Fruit fly (Drosophila melanogaster) whole organism, embryonic: ENCODE results near the gene kirre.

Experiments
- Asciz ChIP-seq: fragments of 200-800 bp; sonication (Bioruptor generic); optimal IDR thresholded peaks from 2 replicates; lab custom pipeline; 2017; ENCODE audit warnings: missing biosample characterization, mild to moderate bottlenecking, missing genetic modification characterization, missing genetic modification reagents
- CG1024 ChIP-seq: fragments of 200-800 bp; sonication (Bioruptor generic); IDR thresholded peaks from 2 replicates; pipeline ENCODE4 v1.3.6; 2022; ENCODE audit warnings: missing biosample characterization, missing genetic modification characterization
- CG10462 ChIP-seq: fragments of 200-800 bp; sonication (Bioruptor generic); optimal IDR thresholded peaks from 2 replicates; lab custom pipeline; 2016; ENCODE audit warnings: missing biosample characterization, missing genetic modification characterization
- CG11456 ChIP-seq: fragments of 200-800 bp; sonication (Bioruptor generic); IDR thresholded peaks from 3 replicates; pipeline ENCODE4 v1.3.6; 2022; ENCODE audit warnings: missing biosample characterization, missing genetic modification characterization
- CG12236 ChIP-seq: fragments of 200-800 bp; sonication (Bioruptor generic); optimal IDR thresholded peaks from 2 replicates; lab custom pipeline; 2016; ENCODE audit warnings: missing biosample characterization, missing genetic modification characterization
- CG14014 ChIP-seq: fragments of 200-800 bp; sonication (Bioruptor generic); IDR thresholded peaks from 2 replicates; pipeline ENCODE4 v1.3.6; 2022; ENCODE audit warnings: missing biosample characterization, missing genetic modification characterization
- CG14710 ChIP-seq: fragments of 200-800 bp; sonication (Bioruptor generic); optimal IDR thresholded peaks from 3 replicates; lab custom pipeline; 2019; ENCODE audit warnings: missing biosample characterization, mild to moderate bottlenecking, missing genetic modification characterization, moderate library complexity
- CG14860 ChIP-seq: fragments of 200-800 bp; sonication (Bioruptor generic); IDR thresholded peaks from 3 replicates; pipeline ENCODE4 v1.3.6; 2022; ENCODE audit warnings: missing biosample characterization, missing genetic modification characterization; ENCODE audit not compliant: partially characterized antibody
- CG1529 ChIP-seq: fragments of 200-800 bp; sonication (Bioruptor generic); optimal IDR thresholded peaks from 3 replicates; lab custom pipeline; 2018; ENCODE audit warnings: missing biosample characterization, missing genetic modification characterization
- CG16815 ChIP-seq: fragments of 200-800 bp; sonication (Bioruptor generic); optimal IDR thresholded peaks from 3 replicates; lab custom pipeline; 2017; ENCODE audit warnings: missing biosample characterization, mild to moderate bottlenecking, missing genetic modification characterization
- CG17328 ChIP-seq: fragments of 200-800 bp; sonication (Bioruptor generic); IDR thresholded peaks from 2 replicates; pipeline ENCODE4 v1.3.6; 2022; ENCODE audit warnings: missing biosample characterization, missing genetic modification characterization
- CG18011 ChIP-seq: fragments of 200-800 bp; sonication (Bioruptor generic); optimal IDR thresholded peaks from 2 replicates; lab custom pipeline; 2017; ENCODE audit warnings: missing biosample characterization, missing genetic modification characterization, mild to moderate bottlenecking, moderate library complexity, missing genotype
- CG2120 ChIP-seq: fragments of 200-800 bp; sonication (Bioruptor generic); optimal IDR thresholded peaks from 3 replicates; lab custom pipeline; 2016; ENCODE audit warnings: missing biosample characterization, missing genetic modification characterization
- CG2712 ChIP-seq: fragments of 200-800 bp; optimal IDR thresholded peaks from 3 replicates; lab custom pipeline; 2019; ENCODE audit warnings: missing biosample characterization, mild to moderate bottlenecking, missing genetic modification characterization, moderate library complexity
- CG4328 ChIP-seq: fragments of 200-800 bp; sonication (Bioruptor generic); optimal IDR thresholded peaks from 3 replicates; lab custom pipeline; 2017; ENCODE audit warnings: missing biosample characterization, missing genetic modification reagents, missing genetic modification characterization
- CG6689 ChIP-seq: fragments of 200-800 bp; sonication (Bioruptor generic); IDR thresholded peaks from 2 replicates; pipeline ENCODE4 v1.3.6; 2022; ENCODE audit warnings: missing biosample characterization, missing genetic modification characterization
- CG7556 ChIP-seq: fragments of 200-800 bp; sonication (Bioruptor generic); optimal IDR thresholded peaks from 2 replicates; lab custom pipeline; 2017; ENCODE audit warnings: missing biosample characterization, mild to moderate bottlenecking, missing genetic modification characterization
- CG7786 ChIP-seq: fragments of 200-800 bp; sonication (Bioruptor generic); optimal IDR thresholded peaks from 2 replicates; lab custom pipeline; 2016; ENCODE audit warnings: missing biosample characterization, missing genetic modification characterization
- CG9437 ChIP-seq: fragments of 200-800 bp; sonication (Bioruptor generic); optimal IDR thresholded peaks from 2 replicates; lab custom pipeline; 2018; ENCODE audit warnings: missing biosample characterization, mild to moderate bottlenecking, missing genetic modification characterization
- CHES-1-like ChIP-seq: fragments of 200-800 bp; sonication (Bioruptor generic); optimal IDR thresholded peaks from 2 replicates; lab custom pipeline; 2016; ENCODE audit warnings: missing biosample characterization, missing genetic modification characterization
- CoRest ChIP-seq: fragments of 200-800 bp; sonication (Bioruptor generic); optimal IDR thresholded peaks from 3 replicates; lab custom pipeline; 2018; ENCODE audit warnings: missing biosample characterization, mild to moderate bottlenecking, missing genetic modification characterization, moderate library complexity
- Dbx ChIP-seq: fragments of 200-800 bp; sonication (Bioruptor generic); IDR thresholded peaks from 3 replicates; pipeline ENCODE4 v1.3.6; 2022; ENCODE audit warnings: missing biosample characterization, missing genetic modification characterization
- Dip2 ChIP-seq: fragments of 200-800 bp; sonication (Bioruptor generic); IDR thresholded peaks from 2 replicates; pipeline ENCODE4 v1.3.6; 2022; ENCODE audit warnings: missing biosample characterization, missing genetic modification characterization
- Elba2 ChIP-seq: fragments of 200-800 bp; sonication (Bioruptor generic); optimal IDR thresholded peaks from 3 replicates; lab custom pipeline; 2016; ENCODE audit warnings: missing biosample characterization, missing genetic modification characterization
- Hr39 ChIP-seq: fragments of >200 bp; optimal IDR thresholded peaks from 2 replicates; lab custom pipeline; 2017
- MTF-1 ChIP-seq: fragments of 200-800 bp; sonication (Bioruptor generic); optimal IDR thresholded peaks from 2 replicates; lab custom pipeline; 2018; ENCODE audit warnings: missing biosample characterization, mild to moderate bottlenecking, missing genetic modification characterization, borderline replicate concordance
- NC2α ChIP-seq: fragments of 200-800 bp; sonication (Bioruptor generic); optimal IDR thresholded peaks from 2 replicates; lab custom pipeline; 2016; ENCODE audit warnings: missing biosample characterization, missing genetic modification characterization
- NFAT ChIP-seq: fragments of 200-800 bp; sonication (Bioruptor generic); IDR thresholded peaks from 2 replicates; pipeline ENCODE4 v1.3.6; 2022; ENCODE audit warnings: missing biosample characterization, missing genetic modification characterization
- Nf-YA ChIP-seq: fragments of 200-800 bp; sonication (Bioruptor generic); IDR thresholded peaks from 2 replicates; pipeline ENCODE4 v1.3.6; 2022; ENCODE audit warnings: missing biosample characterization, missing genetic modification characterization
- Opbp ChIP-seq: fragments of 200-800 bp; sonication (Bioruptor generic); IDR thresholded peaks from 3 replicates; pipeline ENCODE4 v1.3.6; 2022; ENCODE audit warnings: missing biosample characterization, missing genetic modification characterization; ENCODE audit not compliant: partially characterized antibody
- Optix ChIP-seq: fragments of 200-800 bp; sonication (Bioruptor generic); IDR thresholded peaks from 3 replicates; pipeline ENCODE4 v1.3.6; 2022; ENCODE audit warnings: missing biosample characterization, missing genetic modification characterization
- Ptx1 ChIP-seq: fragments of 200-800 bp; sonication (Bioruptor generic); IDR thresholded peaks from 2 replicates; pipeline ENCODE4 v1.3.6; 2022; ENCODE audit warnings: missing biosample characterization, missing genetic modification characterization
- Rfx ChIP-seq: fragments of 200-800 bp; sonication (Bioruptor generic); IDR thresholded peaks from 2 replicates; pipeline ENCODE4 v1.3.6; 2022; ENCODE audit warnings: missing biosample characterization, missing genetic modification characterization
- Rx ChIP-seq: fragments of 200-800 bp; sonication (Bioruptor generic); IDR thresholded peaks from 2 replicates; pipeline ENCODE4 v1.3.6; 2022; ENCODE audit warnings: missing biosample characterization, missing genetic modification characterization
- Side ChIP-seq: fragments of 200-800 bp; sonication (Bioruptor generic); optimal IDR thresholded peaks from 2 replicates; lab custom pipeline; 2016; ENCODE audit warnings: missing biosample characterization, missing genetic modification characterization
- ap ChIP-seq: fragments of 200-800 bp; sonication (Bioruptor generic); IDR thresholded peaks from 2 replicates; pipeline ENCODE4 v1.3.6; 2022; ENCODE audit warnings: missing biosample characterization, missing genetic modification characterization
- ara ChIP-seq: fragments of 200-800 bp; sonication (Bioruptor generic); IDR thresholded peaks from 2 replicates; pipeline ENCODE4 v1.3.6; 2022; ENCODE audit warnings: missing biosample characterization, missing genetic modification characterization
- cg ChIP-seq: fragments of 200-800 bp; sonication (Bioruptor generic); optimal IDR thresholded peaks from 3 replicates; lab custom pipeline; 2019; ENCODE audit warnings: missing biosample characterization, mild to moderate bottlenecking, missing genetic modification characterization, moderate library complexity
- disco-r ChIP-seq: fragments of 200-800 bp; sonication (Bioruptor generic); optimal IDR thresholded peaks from 2 replicates; lab custom pipeline; 2016; ENCODE audit warnings: missing biosample characterization, missing genetic modification characterization
- fu2 ChIP-seq: fragments of 200-800 bp; sonication (Bioruptor generic); optimal IDR thresholded peaks from 2 replicates; lab custom pipeline; 2016; ENCODE audit warnings: missing biosample characterization, missing genetic modification characterization
- gce ChIP-seq: fragments of 200-800 bp; sonication (Bioruptor generic); IDR thresholded peaks from 3 replicates; pipeline ENCODE4 v1.3.6; 2022; ENCODE audit warnings: missing biosample characterization, missing genetic modification characterization
- her ChIP-seq: fragments of 200-800 bp; sonication (Bioruptor generic); optimal IDR thresholded peaks from 2 replicates; lab custom pipeline; 2016; ENCODE audit warnings: missing biosample characterization, missing genetic modification characterization
- lola ChIP-seq, 3 experiments: fragments of >200 bp in 2 of 3; fragments of 200-800 bp in 1 of 3; sonication (Bioruptor generic) in 1 of 3; optimal IDR thresholded peaks; 2 replicates each; lab custom pipeline; 2017 to 2019; ENCODE audit warnings: missing biosample characterization in 3 of 3, missing genetic modification characterization in 3 of 3, mild to moderate bottlenecking in 1 of 3, moderate library complexity in 1 of 3
- maf-S ChIP-seq: fragments of 200-800 bp; sonication (Bioruptor generic); optimal IDR thresholded peaks from 2 replicates; lab custom pipeline; 2016; ENCODE audit warnings: missing biosample characterization, missing genetic modification characterization
- onecut ChIP-seq: fragments of 200-800 bp; sonication (Bioruptor generic); IDR thresholded peaks from 2 replicates; pipeline ENCODE4 v1.3.6; 2022; ENCODE audit warnings: missing biosample characterization, missing genetic modification characterization
- pho ChIP-seq: fragments of 200-800 bp; sonication (Bioruptor generic); optimal IDR thresholded peaks from 2 replicates; lab custom pipeline; 2016; ENCODE audit warnings: missing biosample characterization, missing genetic modification characterization
- psq ChIP-seq: fragments of 200-800 bp; sonication (Bioruptor generic); optimal IDR thresholded peaks from 2 replicates; lab custom pipeline; 2017; ENCODE audit warnings: missing biosample characterization, missing genetic modification characterization
- ranshi ChIP-seq: fragments of 200-800 bp; sonication (Bioruptor generic); IDR thresholded peaks from 2 replicates; pipeline ENCODE4 v1.3.6; 2022; ENCODE audit warnings: missing biosample characterization, missing genetic modification characterization
- sens ChIP-seq: fragments of 200-800 bp; sonication (Bioruptor generic); peaks from one replicate; lab custom pipeline; 2016; ENCODE audit warnings: missing biosample characterization, missing genetic modification characterization
- shn ChIP-seq: fragments of 200-800 bp; sonication (Bioruptor generic); optimal IDR thresholded peaks from 3 replicates; lab custom pipeline; 2016; ENCODE audit warnings: missing biosample characterization, missing genetic modification characterization
- ssp ChIP-seq: fragments of 200-800 bp; sonication (Bioruptor generic); IDR thresholded peaks from 2 replicates; pipeline ENCODE4 v1.3.6; 2022; ENCODE audit warnings: missing biosample characterization, missing genetic modification characterization
- tgo ChIP-seq: fragments of 200-800 bp; sonication (Bioruptor generic); IDR thresholded peaks from 3 replicates; pipeline ENCODE4 v1.3.6; 2022; ENCODE audit warnings: missing biosample characterization, missing genetic modification characterization
- ttk ChIP-seq: fragments of 200-800 bp; sonication (Bioruptor generic); IDR thresholded peaks from 2 replicates; pipeline ENCODE4 v2.1.2; 2022; ENCODE audit warnings: missing biosample characterization, missing genetic modification characterization

Gene kirre

DNA sequence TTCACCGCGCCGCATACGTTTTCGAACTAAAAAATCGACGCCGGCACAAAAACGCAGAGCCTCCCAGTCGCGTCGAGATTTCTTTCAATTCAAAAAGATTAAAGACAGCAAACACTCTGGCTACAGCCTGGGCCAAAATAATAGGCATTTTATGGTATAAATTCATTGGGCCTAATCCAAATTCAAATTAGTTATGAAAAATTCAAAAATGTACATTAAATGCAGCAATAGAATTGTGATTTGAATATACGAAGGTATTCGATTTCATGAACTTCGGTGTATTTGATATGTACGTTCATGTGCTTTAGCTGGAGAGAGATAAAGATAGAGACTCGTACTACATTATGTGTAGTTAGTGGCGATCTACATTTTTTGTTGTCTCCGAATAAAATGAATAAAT lies 3.9 kb downstream of the kirre start, which contains the start of gene Syx4 (continued):
- peak; percentile 87 for TF ChIP-seq Ptx1 (GFP tag; lab: Robert Waterston, UW)
- peak; percentile 91 for TF ChIP-seq CG11456 (GFP tag; lab: Robert Waterston, UW)
- TF ChIP-seq Nf-YA (GFP tag; lab: Robert Waterston, UW): peak; percentile 77
- TF ChIP-seq Elba2 (GFP tag; lab: Kevin White, UChicago): no peak
- TF ChIP-seq pho (GFP tag; lab: Kevin White, UChicago): peak; percentile 90
- TF ChIP-seq Hr39: no peak
- peak; percentile 75 for TF ChIP-seq ara (GFP tag; lab: Robert Waterston, UW)
- TF ChIP-seq onecut: peak; percentile 85
- TF ChIP-seq CG2120 (GFP tag; lab: Kevin White, UChicago): peak; percentile 97
- TF ChIP-seq maf-S (GFP tag; lab: Kevin White, UChicago): peak; percentile 84
- TF ChIP-seq NC2α (GFP tag; lab: Kevin White, UChicago): peak; percentile 50
- peak; percentile 93 for TF ChIP-seq Rfx (GFP tag; lab: Robert Waterston, UW)
- peak; percentile 97 for TF ChIP-seq sens
- TF ChIP-seq lola (GFP tag; optimal IDR thresholded peaks at IDR 0.05; lab: Kevin White, UChicago): peak in 1 of 3 experiments; percentile 53
- peak; percentile 17 for TF ChIP-seq CG4328 (GFP tag; lab: Kevin White, UChicago)
- peak; percentile 73 for TF ChIP-seq CG1024 (GFP tag; lab: Robert Waterston, UW)
- TF ChIP-seq CG7556 (GFP tag; lab: Kevin White, UChicago): peak; percentile 89
- TF ChIP-seq Optix (GFP tag; lab: Robert Waterston, UW): peak; percentile 78
- TF ChIP-seq fu2 (GFP tag; lab: Kevin White, UChicago): peak; percentile 87
- TF ChIP-seq CG14710 (tag; lab: Kevin White, UChicago): peak; percentile 52
- TF ChIP-seq Side (GFP tag; lab: Kevin White, UChicago): peak; percentile 87
- peak; percentile 81 for TF ChIP-seq Rx (GFP tag; lab: Robert Waterston, UW)
- TF ChIP-seq CHES-1-like (GFP tag; lab: Kevin White, UChicago): peak; percentile 91
- peak; percentile 90 for TF ChIP-seq ranshi (GFP tag; lab: Robert Waterston, UW)
- TF ChIP-seq CG14014 (GFP tag; lab: Robert Waterston, UW): peak; percentile 91
- peak; percentile 63 for TF ChIP-seq CG12236 (GFP tag; lab: Kevin White, UChicago)
- TF ChIP-seq psq: peak; percentile 50
- TF ChIP-seq CG17328 (GFP tag; lab: Robert Waterston, UW): peak; percentile 91
- peak; percentile 89 for TF ChIP-seq Dbx
- TF ChIP-seq cg: no peak
- peak; percentile 56 for TF ChIP-seq CG10462
- TF ChIP-seq CG1529 (GFP tag; lab: Kevin White, UChicago): peak; percentile 73
- peak; percentile 87 for TF ChIP-seq tgo
- peak; percentile 80 for TF ChIP-seq CG18011 (GFP tag; lab: Kevin White, UChicago)
- peak; percentile 85 for TF ChIP-seq NFAT (GFP tag; lab: Robert Waterston, UW)
- peak; percentile 90 for TF ChIP-seq Asciz
- peak; percentile 68 for TF ChIP-seq ssp (GFP tag; lab: Robert Waterston, UW)
- TF ChIP-seq ttk (GFP tag; lab: Robert Waterston, UW): peak; percentile 86
- peak; percentile 90 for TF ChIP-seq CoRest (tag; lab: Kevin White, UChicago)
- peak; percentile 90 for TF ChIP-seq her
- TF ChIP-seq MTF-1 (GFP tag; lab: Kevin White, UChicago): peak; percentile 78
- peak; percentile 77 for TF ChIP-seq disco-r (GFP tag; lab: Kevin White, UChicago)
- peak; percentile 90 for TF ChIP-seq CG6689 (GFP tag; lab: Robert Waterston, UW)
- peak; percentile 77 for TF ChIP-seq CG16815 (GFP tag; lab: Kevin White, UChicago)
- TF ChIP-seq Dip2 (GFP tag; lab: Robert Waterston, UW): no peak
- TF ChIP-seq shn (GFP tag; lab: Kevin White, UChicago): peak; percentile 76
- TF ChIP-seq Opbp (GFP tag; lab: Robert Waterston, UW): no peak
- TF ChIP-seq CG2712 (tag; lab: Kevin White, UChicago): peak; percentile 87
- peak; percentile 94 for TF ChIP-seq CG7786 (GFP tag; lab: Kevin White, UChicago)
- TF ChIP-seq ap (GFP tag; lab: Robert Waterston, UW): peak; percentile 87
- TF ChIP-seq CG14860: no peak
- TF ChIP-seq gce: peak; percentile 88
- TF ChIP-seq CG9437 (GFP tag; lab: Kevin White, UChicago): peak; percentile 77
